Fruit fly (Drosophila melanogaster): ENCODE measurements around the gene Srx.

dm6 chrX:17907184-17908006 is 50.6 kb downstream of the Srx start, which contains the start of the genes CG7772 and Vps4:
- TF ChIP-seq usp (GFP tag; optimal IDR thresholded peaks at IDR 0.05) (no peak), Dll (optimal IDR thresholded peaks at IDR 0.05) (no peak)

All from whole organism.